Worm (Caenorhabditis elegans): ENCODE results near the gene afmd-1.

ce11 chrIV:7205969-7206368, 38.1 kb upstream of the afmd-1 start, which contains the start of gene kcc-1:
- no peak for TF ChIP-seq skn-1 (tag; optimal IDR thresholded peaks at IDR 0.05)
- no peak for TF ChIP-seq irx-1 (tag; optimal IDR thresholded peaks at IDR 0.05)
- no peak for TF ChIP-seq fos-1 (tag; optimal IDR thresholded peaks at IDR 0.05)
- no peak for TF ChIP-seq nhr-12 (tag; optimal IDR thresholded peaks at IDR 0.05)
- no peak for TF ChIP-seq dpl-1 (GFP tag; optimal IDR thresholded peaks at IDR 0.05)
- TF ChIP-seq lin-13 (GFP tag; optimal IDR thresholded peaks at IDR 0.05), result no peak
- no peak for TF ChIP-seq ces-1 (GFP tag; optimal IDR thresholded peaks at IDR 0.05)
- no peak for TF ChIP-seq ceh-90 (tag; optimal IDR thresholded peaks at IDR 0.05)
